Worm (Caenorhabditis elegans) whole organism, young adult: ENCODE measurements around the gene gst-44.

ENCODE experiments used
- B0019.2 ChIP-seq: fragments of 200-800 bp; sonication (Bioruptor generic); conservative IDR thresholded peaks from 2 replicates; pipeline ENCODE4 v1.3.6; 2022; ENCODE audit warnings: missing genetic modification reagents, missing genetic modification characterization, missing compliant biosample characterization
- B0336.3 ChIP-seq: fragments of 200-800 bp; sonication (Bioruptor generic); IDR thresholded peaks from 2 replicates; pipeline ENCODE4 v1.3.6; 2022; ENCODE audit warnings: missing genetic modification characterization, missing compliant biosample characterization
- F55B11.4 ChIP-seq: sonication (generic microtip); optimal IDR thresholded peaks from 2 replicates; lab custom pipeline; 2016; ENCODE audit warnings: missing compliant biosample characterization, missing genetic modification characterization, borderline replicate concordance; ENCODE audit not compliant: insufficient read depth
- Y53F4B.3 ChIP-seq: fragments of 200-800 bp; sonication (Bioruptor generic); IDR thresholded peaks from 2 replicates; pipeline ENCODE4 v1.3.6; 2022; ENCODE audit warnings: missing genetic modification reagents, missing genetic modification characterization, missing compliant biosample characterization
- Y56A3A.18 ChIP-seq: fragments of 200-800 bp; sonication (Bioruptor generic); IDR thresholded peaks from 2 replicates; pipeline ENCODE4 v1.3.6; 2022; ENCODE audit warnings: missing genetic modification reagents, missing genetic modification characterization, missing compliant biosample characterization
- Y67H2A.10 ChIP-seq: fragments of 200-800 bp; sonication (Bioruptor generic); conservative IDR thresholded peaks from 2 replicates; pipeline ENCODE4 v1.3.6; 2022; ENCODE audit warnings: missing genetic modification reagents, missing genetic modification characterization, missing compliant biosample characterization
- akir-1 ChIP-seq: fragments of 200-800 bp; sonication (Bioruptor generic); optimal IDR thresholded peaks from 2 replicates; lab custom pipeline; 2018; ENCODE audit warnings: mild to moderate bottlenecking, missing genetic modification characterization, moderate library complexity, missing compliant biosample characterization
- aptf-3 ChIP-seq: fragments of 200-800 bp; sonication (Bioruptor generic); IDR thresholded peaks from 2 replicates; pipeline ENCODE4 v1.3.6; 2022; ENCODE audit warnings: missing genetic modification characterization, missing compliant biosample characterization
- attf-5 ChIP-seq: fragments of 200-800 bp; sonication (Bioruptor generic); optimal IDR thresholded peaks from 2 replicates; lab custom pipeline; 2018; ENCODE audit warnings: mild to moderate bottlenecking, missing genetic modification characterization, missing compliant biosample characterization
- attf-6 ChIP-seq: fragments of 200-800 bp; sonication (Bioruptor generic); IDR thresholded peaks from 2 replicates; pipeline ENCODE4 v1.3.6; 2022; ENCODE audit warnings: missing genetic modification reagents, missing genetic modification characterization, missing compliant biosample characterization
- bed-1 ChIP-seq: fragments of 200-800 bp; sonication (Bioruptor generic); IDR thresholded peaks from 2 replicates; pipeline ENCODE4 v1.3.6; 2022; ENCODE audit warnings: missing genetic modification reagents, missing genetic modification characterization, missing compliant biosample characterization
- bed-2 ChIP-seq: fragments of 200-800 bp; sonication (Bioruptor generic); IDR thresholded peaks from 2 replicates; pipeline ENCODE4 v1.3.6; 2022; ENCODE audit warnings: missing genetic modification reagents, missing genetic modification characterization, missing compliant biosample characterization
- cebp-1 ChIP-seq, 2 experiments: fragments of 200-800 bp in 1 of 2; sonication (Bioruptor generic) in 1 of 2; sonication (generic microtip) in 1 of 2; IDR thresholded peaks in 1 of 2; optimal IDR thresholded peaks in 1 of 2; 2 replicates each; pipeline versions ENCODE4 v1.3.6 to Lab custom; 2017 to 2022; ENCODE audit warnings: missing compliant biosample characterization in 2 of 2, missing genetic modification characterization in 2 of 2, mild to moderate bottlenecking in 1 of 2, missing genetic modification reagents in 1 of 2, moderate library complexity in 1 of 2
- cebp-2 ChIP-seq: fragments of 200-800 bp; sonication (Bioruptor generic); IDR thresholded peaks from 2 replicates; pipeline ENCODE4 v1.3.6; 2022; ENCODE audit warnings: missing genetic modification characterization, missing compliant biosample characterization
- dpl-1 ChIP-seq: fragments of 150-350 bp; optimal IDR thresholded peaks from 2 replicates; lab custom pipeline; 2014; ENCODE audit warnings: missing biosample characterization, missing genetic modification reagents, missing genetic modification characterization
- ekl-4 ChIP-seq: fragments of 200-800 bp; sonication (Bioruptor generic); IDR thresholded peaks from 2 replicates; pipeline ENCODE4 v1.3.6; 2022; ENCODE audit warnings: missing genetic modification reagents, missing genetic modification characterization, missing compliant biosample characterization
- hlh-12 ChIP-seq: sonication (generic microtip); optimal IDR thresholded peaks from 2 replicates; lab custom pipeline; 2016; ENCODE audit warnings: missing genetic modification characterization, missing compliant biosample characterization
- hmg-1.2 ChIP-seq: fragments of 200-800 bp; sonication (Bioruptor generic); IDR thresholded peaks from 2 replicates; pipeline ENCODE4 v1.3.6; 2022; ENCODE audit warnings: missing genetic modification reagents, missing genetic modification characterization, missing compliant biosample characterization
- hmg-20 ChIP-seq: fragments of 200-800 bp; sonication (Bioruptor generic); IDR thresholded peaks from 2 replicates; pipeline ENCODE4 v1.3.6; 2022; ENCODE audit warnings: missing genetic modification reagents, missing genetic modification characterization, missing compliant biosample characterization
- lin-26 ChIP-seq: fragments of 200-800 bp; sonication (Bioruptor generic); IDR thresholded peaks from 2 replicates; pipeline ENCODE4 v1.3.6; 2022; ENCODE audit warnings: missing genetic modification reagents, missing genetic modification characterization, missing compliant biosample characterization
- lsl-1 ChIP-seq: fragments of 200-800 bp; sonication (Bioruptor generic); optimal IDR thresholded peaks from 2 replicates; lab custom pipeline; 2018; ENCODE audit warnings: mild to moderate bottlenecking, missing genetic modification characterization, moderate library complexity, missing compliant biosample characterization
- lsy-27 ChIP-seq: sonication (generic microtip); optimal IDR thresholded peaks from 2 replicates; lab custom pipeline; 2017; ENCODE audit warnings: missing genetic modification characterization, mild to moderate bottlenecking, missing compliant biosample characterization, antibody characterized with exemption, missing genotype, borderline replicate concordance; ENCODE audit not compliant: insufficient read depth
- madf-3 ChIP-seq: fragments of 200-800 bp; sonication (Bioruptor generic); IDR thresholded peaks from 2 replicates; pipeline ENCODE4 v1.3.6; 2022; ENCODE audit warnings: missing genetic modification reagents, missing genetic modification characterization, missing compliant biosample characterization
- madf-8 ChIP-seq: fragments of 200-800 bp; sonication (Bioruptor generic); conservative IDR thresholded peaks from 2 replicates; pipeline ENCODE4 v1.3.6; 2022; ENCODE audit warnings: missing genetic modification reagents, missing genetic modification characterization, missing compliant biosample characterization
- mcd-1 ChIP-seq: fragments of 200-800 bp; sonication (Bioruptor generic); IDR thresholded peaks from 2 replicates; pipeline ENCODE4 v1.3.6; 2022; ENCODE audit warnings: missing genetic modification reagents, missing genetic modification characterization, missing compliant biosample characterization
- nhr-80 ChIP-seq: sonication (generic microtip); optimal IDR thresholded peaks from 2 replicates; lab custom pipeline; 2016; ENCODE audit warnings: missing genetic modification characterization, missing compliant biosample characterization
- snpc-3.4 ChIP-seq: sonication (generic microtip); optimal IDR thresholded peaks from 2 replicates; lab custom pipeline; 2017; ENCODE audit warnings: missing genetic modification characterization, mild to moderate bottlenecking, missing compliant biosample characterization, antibody characterized with exemption, moderate library complexity, missing genotype, missing genetic modification reagents
- snpc-4 ChIP-seq, 5 experiments: fragments of 150-350 bp in 1 of 5; sonication (generic microtip) in 4 of 5; optimal IDR thresholded peaks; 2 replicates each; lab custom pipeline; 2014 to 2018; ENCODE audit warnings: missing genetic modification characterization in 5 of 5, missing biosample characterization in 3 of 5, antibody characterized with exemption in 2 of 5, mild to moderate bottlenecking in 2 of 5, missing compliant biosample characterization in 2 of 5, missing genotype in 2 of 5, moderate library complexity in 2 of 5, missing genetic modification reagents in 1 of 5
- somi-1 ChIP-seq: fragments of 200-800 bp; sonication (Bioruptor generic); optimal IDR thresholded peaks from 2 replicates; lab custom pipeline; 2018; ENCODE audit warnings: mild to moderate bottlenecking, missing genetic modification characterization, missing compliant biosample characterization
- unc-130 ChIP-seq: sonication (generic microtip); optimal IDR thresholded peaks from 2 replicates; lab custom pipeline; 2016; ENCODE audit warnings: missing genetic modification reagents, missing genetic modification characterization, missing compliant biosample characterization
- xnd-1 ChIP-seq: sonication (generic microtip); optimal IDR thresholded peaks from 2 replicates; lab custom pipeline; 2016; ENCODE audit warnings: missing genotype, missing genetic modification reagents, missing genetic modification characterization, missing compliant biosample characterization
- zfh-2 ChIP-seq: fragments of 200-800 bp; sonication (Bioruptor generic); conservative IDR thresholded peaks from 2 replicates; pipeline ENCODE4 v1.3.6; 2022; ENCODE audit warnings: missing genetic modification reagents, missing genetic modification characterization, missing compliant biosample characterization
- ztf-18 ChIP-seq: sonication (generic microtip); optimal IDR thresholded peaks from 2 replicates; lab custom pipeline; 2016; ENCODE audit warnings: missing genotype, mild to moderate bottlenecking, missing genetic modification characterization, missing compliant biosample characterization
- ztf-25 ChIP-seq: fragments of 200-800 bp; sonication (Bioruptor generic); IDR thresholded peaks from 2 replicates; pipeline ENCODE4 v1.3.6; 2022; ENCODE audit warnings: missing genetic modification reagents, missing genetic modification characterization, missing compliant biosample characterization

gst-44 gene

DNA sequence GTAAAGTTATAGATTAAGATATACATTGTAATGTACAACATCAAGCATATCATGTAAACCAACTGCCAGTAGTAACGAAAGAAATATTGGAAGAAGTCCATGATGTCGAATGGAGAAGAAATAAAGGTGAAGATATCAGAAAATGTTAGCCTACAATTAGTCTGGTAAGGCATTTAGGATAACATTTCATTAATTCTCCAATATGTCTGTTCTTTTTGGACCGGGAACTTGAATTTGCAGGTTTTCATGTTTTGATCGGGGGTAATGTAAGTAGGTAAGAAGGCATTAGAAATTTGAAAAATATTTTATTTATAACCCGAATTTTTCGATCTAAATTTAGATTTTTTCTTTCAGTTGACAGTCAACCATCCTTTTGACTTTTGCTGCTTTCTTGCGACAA lies 3.0 kb downstream of the gst-44 start, which contains the start of gene srd-63:
srd-63 (minus strand) TSS at position 101 of the 400 bp plus-strand sequence.
- TF ChIP-seq Y67H2A.10 (GFP tag; lab: Robert Waterston, UW) (no peak), somi-1 (GFP tag; lab: Kevin White, UChicago) (no peak), madf-3 (GFP tag; lab: Robert Waterston, UW) (no peak), Y53F4B.3 (no peak), ekl-4 (GFP tag; lab: Robert Waterston, UW) (no peak), lsy-27 (no peak), akir-1 (no peak), ztf-18 (tag; lab: Kevin White, UChicago) (no peak), hlh-12 (tag; lab: Kevin White, UChicago) (no peak), unc-130 (GFP tag; lab: Kevin White, UChicago) (no peak), hmg-20 (GFP tag; lab: Robert Waterston, UW) (no peak), B0336.3 (GFP tag; lab: Robert Waterston, UW) (no peak), madf-8 (no peak)

DNA sequence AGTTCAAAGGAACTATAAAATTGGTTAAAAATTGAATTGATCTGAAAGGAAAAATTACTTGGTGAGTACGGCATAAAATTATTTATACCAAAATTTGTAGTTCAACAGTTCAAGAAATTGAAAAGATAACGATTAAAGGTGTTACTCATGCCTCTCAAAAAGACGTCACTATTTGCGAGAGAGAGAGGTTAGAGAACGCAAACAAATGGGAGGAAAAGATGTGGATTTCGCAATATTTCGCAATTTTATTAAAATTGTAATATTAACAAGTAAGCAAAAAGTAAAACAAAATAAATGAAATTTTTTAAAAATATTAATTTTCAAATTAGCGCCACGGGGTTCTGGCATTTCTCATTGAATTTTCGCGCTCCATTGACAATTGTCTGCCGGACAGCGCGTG lies 4.4 kb downstream of the gst-44 start, which contains the start of gene F13A7.11:
F13A7.11 (minus strand) TSS at position 174 of the 400 bp plus-strand sequence.
- peak; percentile 99 for TF ChIP-seq cebp-1 (GFP tag; IDR thresholded peaks at IDR 0.05; lab: Robert Waterston, UW)
- peak; percentile 99 for TF ChIP-seq cebp-1 (tag; optimal IDR thresholded peaks at IDR 0.05; lab: Kevin White, UChicago)
- TF ChIP-seq bed-2 (GFP tag; lab: Robert Waterston, UW): no peak
- TF ChIP-seq snpc-4 (GFP tag; optimal IDR thresholded peaks at IDR 0.05; lab: Kevin White, UChicago): no peak
- TF ChIP-seq snpc-4 (tag; optimal IDR thresholded peaks at IDR 0.05; lab: Kevin White, UChicago): peak in 2 of 4 experiments; percentile 2 to 4
- TF ChIP-seq ztf-18 (tag; lab: Kevin White, UChicago): no peak
- no peak for TF ChIP-seq Y56A3A.18
- TF ChIP-seq nhr-80 (tag; lab: Kevin White, UChicago): peak; percentile 41
- TF ChIP-seq hmg-1.2 (GFP tag; lab: Robert Waterston, UW): no peak
- TF ChIP-seq lin-26: no peak
- TF ChIP-seq B0336.3 (GFP tag; lab: Robert Waterston, UW): no peak
- no peak for TF ChIP-seq lsl-1
- no peak for TF ChIP-seq bed-1 (GFP tag; lab: Robert Waterston, UW)
- TF ChIP-seq mcd-1: 0 out of 2 replicates have a peak, but pooled peaks have one; percentile 13
- TF ChIP-seq cebp-2: 0 out of 2 replicates have a peak, but pooled peaks have one; percentile 52
- TF ChIP-seq attf-6: no peak
- peak; percentile 15 for TF ChIP-seq attf-5 (GFP tag; lab: Kevin White, UChicago)
- no peak for TF ChIP-seq F55B11.4 (tag; lab: Kevin White, UChicago)

DNA sequence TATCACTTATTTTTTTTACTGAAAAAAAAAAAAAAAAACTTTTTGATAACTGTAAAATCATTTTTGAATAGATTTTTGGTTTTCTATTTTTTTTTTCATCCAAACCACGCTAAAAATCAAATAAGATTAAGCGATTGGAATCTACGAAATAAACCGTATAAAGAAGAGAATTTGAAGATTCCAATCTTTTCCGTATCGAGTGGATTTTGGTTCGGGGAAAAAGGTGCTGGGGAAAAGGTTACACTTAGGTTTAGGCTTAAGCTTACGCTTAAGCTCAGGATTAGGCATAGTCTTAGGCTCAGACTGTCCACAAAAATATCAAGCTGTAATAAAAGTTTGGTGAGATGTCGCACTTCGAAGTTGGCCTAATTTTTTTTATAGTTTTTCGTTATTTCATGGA lies 5.0 kb downstream of the gst-44 start, which contains the start of gene F13A7.12:
F13A7.12 (plus strand) TSS at position 301 of the 400 bp plus-strand sequence.
- TF ChIP-seq ztf-25 (GFP tag; lab: Robert Waterston, UW) (no peak), aptf-3 (GFP tag; lab: Robert Waterston, UW) (no peak), bed-2 (GFP tag; lab: Robert Waterston, UW) (no peak), xnd-1 (no peak), snpc-3.4 (no peak), dpl-1 (GFP tag; lab: Kevin White, UChicago) (no peak), zfh-2 (GFP tag; lab: Robert Waterston, UW) (no peak), B0019.2 (no peak)
